Worm (Caenorhabditis elegans) whole organism, L1 larva: ENCODE data around the gene Y45F10D.6.

ENCODE experiments used
- alr-1 ChIP-seq: fragments of 200-800 bp; sonication (Bioruptor generic); optimal IDR thresholded peaks from 2 replicates; lab custom pipeline; 2018; ENCODE audit warnings: borderline replicate concordance, mild to moderate bottlenecking, missing genetic modification characterization, missing compliant biosample characterization
- dpl-1 ChIP-seq, 3 experiments: fragments of 150-350 bp in 2 of 3; sonication (generic microtip) in 1 of 3; optimal IDR thresholded peaks; 2 replicates each; lab custom pipeline; 2014 to 2017; ENCODE audit warnings: missing biosample characterization in 3 of 3, missing genetic modification characterization in 3 of 3, missing genetic modification reagents in 3 of 3
- nhr-77 ChIP-seq: fragments of 150-350 bp; optimal IDR thresholded peaks from 2 replicates; lab custom pipeline; 2014; ENCODE audit warnings: missing biosample characterization, missing genetic modification characterization

DNA sequence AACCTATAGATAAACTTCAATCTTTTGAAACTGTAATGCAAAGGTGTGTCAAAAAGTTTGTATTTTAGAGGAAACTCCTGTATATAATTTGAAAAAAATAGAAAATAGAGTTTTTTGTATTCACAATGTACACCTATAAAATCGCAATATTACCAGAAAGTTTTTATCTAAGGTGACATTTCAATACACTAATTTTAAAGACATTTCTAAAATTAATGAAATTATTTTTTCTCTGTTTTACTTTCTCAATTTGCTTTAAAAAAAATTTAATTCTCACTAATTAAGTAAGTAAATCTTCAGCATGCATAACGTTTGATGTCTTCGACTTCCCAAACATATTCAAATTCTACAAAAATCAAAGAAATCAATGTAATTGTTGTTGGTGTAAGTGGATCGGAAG is 29.9 kb upstream of the Y45F10D.6 start, which contains the start of gene rga-5:
- TF ChIP-seq alr-1 (tag; lab: Kevin White, UChicago): no peak
- TF ChIP-seq dpl-1 (GFP tag; optimal IDR thresholded peaks at IDR 0.05; lab: Kevin White, UChicago): no peak
- no peak for TF ChIP-seq nhr-77 (tag; lab: Kevin White, UChicago)
